Fruit fly (Drosophila melanogaster): Measurements from ENCODE around the gene snf.

The snf gene

DNA sequence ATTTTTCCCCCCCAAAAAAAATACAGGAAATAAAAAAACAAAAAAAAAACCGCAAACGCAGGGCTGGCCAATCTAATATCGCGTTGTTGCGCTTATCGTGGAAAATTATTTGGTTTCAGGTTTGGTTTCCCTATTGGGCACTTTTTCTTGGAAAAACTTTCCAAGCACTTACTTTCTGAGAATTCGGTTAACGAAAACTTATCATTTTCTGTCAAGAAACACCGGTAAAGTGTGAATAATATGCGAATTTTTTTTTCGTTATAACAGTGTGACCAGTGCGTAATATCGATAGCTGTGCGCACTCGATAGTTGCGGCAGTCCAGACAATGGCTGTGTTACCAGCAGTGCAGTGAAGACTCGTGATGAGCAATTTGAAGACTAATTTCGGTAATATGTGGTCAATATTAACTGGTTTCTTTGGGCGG lies 13.4 kb downstream of the snf start, which contains the start of gene Rnp4F (continued):
- TF ChIP-seq Mrtf (GFP tag; IDR thresholded peaks at IDR 0.05) = peak; percentile 57; the same call in 2 of the 3 replicates
- peak; percentile 59 for TF ChIP-seq Dek (tag; optimal IDR thresholded peaks at IDR 0.05)
- peak; percentile 17 to 64 for TF ChIP-seq chif (GFP tag; optimal IDR thresholded peaks at IDR 0.05)
- TF ChIP-seq CG3838 (GFP tag; optimal IDR thresholded peaks at IDR 0.05) = no peak
- TF ChIP-seq CG17829 (tag; optimal IDR thresholded peaks at IDR 0.05) = peak; percentile 35
- TF ChIP-seq Atf-2 (GFP tag; optimal IDR thresholded peaks at IDR 0.05) = peak; percentile 44
- TF ChIP-seq chn (GFP tag; optimal IDR thresholded peaks at IDR 0.05) = peak; percentile 61
- TF ChIP-seq CG5245 (GFP tag; optimal IDR thresholded peaks at IDR 0.05) = peak; percentile 35
- peak; percentile 53 for TF ChIP-seq p53 (GFP tag; optimal IDR thresholded peaks at IDR 0.05)
- peak; percentile 63 for TF ChIP-seq Dad (GFP tag; optimal IDR thresholded peaks at IDR 0.05)
- peak; percentile 90 for TF ChIP-seq CG9932 (GFP tag; IDR thresholded peaks at IDR 0.05)
- no peak for TF ChIP-seq yki (optimal IDR thresholded peaks at IDR 0.05)
- TF ChIP-seq hth (optimal IDR thresholded peaks at IDR 0.05) = no peak
- TF ChIP-seq gcm2 (GFP tag; optimal IDR thresholded peaks at IDR 0.05) = no peak
- peak; percentile 47 for TF ChIP-seq slou (GFP tag; optimal IDR thresholded peaks at IDR 0.05)
- TF ChIP-seq CG11085 (GFP tag; IDR thresholded peaks at IDR 0.05) = peak; percentile 64
- TF ChIP-seq CG7987 (GFP tag; optimal IDR thresholded peaks at IDR 0.05) = peak; percentile 7
- no peak for TF ChIP-seq PHDP (tag; optimal IDR thresholded peaks at IDR 0.05)
- TF ChIP-seq sug (tag; optimal IDR thresholded peaks at IDR 0.05) = no peak
- TF ChIP-seq gsb-n (tag; optimal IDR thresholded peaks at IDR 0.05) = no peak
- peak; percentile 99 for TF ChIP-seq sqz (GFP tag; optimal IDR thresholded peaks at IDR 0.05)
- no peak for TF ChIP-seq kah (GFP tag; optimal IDR thresholded peaks at IDR 0.05)
- TF ChIP-seq Dip3 (GFP tag; optimal IDR thresholded peaks at IDR 0.05) = peak; percentile 83
- no peak for TF ChIP-seq CkIIα-i1 (GFP tag; IDR thresholded peaks at IDR 0.05)
- TF ChIP-seq Poxn (GFP tag; IDR thresholded peaks at IDR 0.05) = peak; percentile 27; the same call in 1 of the 2 replicates
- TF ChIP-seq Hr51 (GFP tag; optimal IDR thresholded peaks at IDR 0.05) = peak in 1 of 2 experiments; percentile 31
- TF ChIP-seq CG6654 (GFP tag; optimal IDR thresholded peaks at IDR 0.05) = no peak
- no peak for TF ChIP-seq CG5953 (GFP tag; IDR thresholded peaks at IDR 0.05)
- TF ChIP-seq da (GFP tag; optimal IDR thresholded peaks at IDR 0.05) = no peak
- peak; percentile 80; the same call in 2 of the 3 replicates for TF ChIP-seq CG11456 (GFP tag; IDR thresholded peaks at IDR 0.05)
- no peak for TF ChIP-seq CG2199 (GFP tag; IDR thresholded peaks at IDR 0.05)
- TF ChIP-seq ac (GFP tag; optimal IDR thresholded peaks at IDR 0.05) = no peak
- TF ChIP-seq Doc2 (GFP tag; IDR thresholded peaks at IDR 0.05) = no peak
- no peak for TF ChIP-seq CG7556 (GFP tag; optimal IDR thresholded peaks at IDR 0.05)
- TF ChIP-seq so (GFP tag; IDR thresholded peaks at IDR 0.05) = peak; percentile 36; the same call in 1 of the 3 replicates
- peak; percentile 73 for TF ChIP-seq pnt (GFP tag; optimal IDR thresholded peaks at IDR 0.05)
- peak; percentile 67; the same call in 2 of the 3 replicates for TF ChIP-seq ci (GFP tag; IDR thresholded peaks at IDR 0.05)
- TF ChIP-seq Neu2 (GFP tag; optimal IDR thresholded peaks at IDR 0.05; ENCODE audit: borderline replicate concordance) = no peak
- TF ChIP-seq CG18476 (GFP tag; optimal IDR thresholded peaks at IDR 0.05) = no peak
- TF ChIP-seq zf30C (GFP tag; optimal IDR thresholded peaks at IDR 0.05) = no peak
- TF ChIP-seq CG30431 (GFP tag; optimal IDR thresholded peaks at IDR 0.05) = peak; percentile 38
- TF ChIP-seq nmo (GFP tag; optimal IDR thresholded peaks at IDR 0.05) = peak; percentile 71
- no peak for TF ChIP-seq CG15601 (tag; optimal IDR thresholded peaks at IDR 0.05)
- peak; percentile 56 for TF ChIP-seq CG15514 (GFP tag; optimal IDR thresholded peaks at IDR 0.05)
- TF ChIP-seq CG17802 (tag; optimal IDR thresholded peaks at IDR 0.05) = peak; percentile 96
- TF ChIP-seq zfh1 (GFP tag; IDR thresholded peaks at IDR 0.05) = peak; percentile 76
- TF ChIP-seq CG9437 (GFP tag; optimal IDR thresholded peaks at IDR 0.05) = peak; percentile 5
- TF ChIP-seq cas (GFP tag; IDR thresholded peaks at IDR 0.05) = peak; percentile 24; the same call in 1 of the 2 replicates
- peak; percentile 25 for TF ChIP-seq psq (GFP tag; optimal IDR thresholded peaks at IDR 0.05)
- TF ChIP-seq corto (GFP tag; optimal IDR thresholded peaks at IDR 0.05) = no peak
- TF ChIP-seq exex (tag; optimal IDR thresholded peaks at IDR 0.05) = no peak
- TF ChIP-seq CG1529 (GFP tag; optimal IDR thresholded peaks at IDR 0.05) = no peak

Data from whole organism, embryonic.